Fruit fly (Drosophila melanogaster): Measurements from ENCODE around the gene CG10428.

CG10428 gene

dm6 chr2L:18947515-18947998 lies 1.1 kb upstream of the CG10428 start (continued):
- TF ChIP-seq Bgb (GFP tag; IDR thresholded peaks at IDR 0.05; ENCODE audit: partially characterized antibody): 0 out of 2 replicates have a peak, but pooled peaks have one; percentile 18
- TF ChIP-seq nerfin-2 (GFP tag; IDR thresholded peaks at IDR 0.05; ENCODE audit: partially characterized antibody): peak; percentile 44; the same call in 1 of the 2 replicates
- peak; percentile 33; the same call in 1 of the 2 replicates for TF ChIP-seq bbx (GFP tag; IDR thresholded peaks at IDR 0.05; ENCODE audit: partially characterized antibody)
- TF ChIP-seq sna (GFP tag; IDR thresholded peaks at IDR 0.05; ENCODE audit: partially characterized antibody): peak; percentile 64
- TF ChIP-seq Hey (tag; optimal IDR thresholded peaks at IDR 0.05): no peak
- no peak for TF ChIP-seq CG15269 (tag; optimal IDR thresholded peaks at IDR 0.05)
- TF ChIP-seq mld (GFP tag; IDR thresholded peaks at IDR 0.05; ENCODE audit: partially characterized antibody): no peak
- 0 out of 3 replicates have a peak, but pooled peaks have one; percentile 12 for TF ChIP-seq CG34224 (GFP tag; IDR thresholded peaks at IDR 0.05; ENCODE audit: partially characterized antibody)
- no peak for TF ChIP-seq CG11695 (GFP tag; IDR thresholded peaks at IDR 0.05)
- TF ChIP-seq CG8478 (optimal IDR thresholded peaks at IDR 0.05): peak; percentile 90
- TF ChIP-seq Dll (GFP tag; IDR thresholded peaks at IDR 0.05; ENCODE audit: partially characterized antibody): peak; percentile 50; the same call in 1 of the 4 replicates
- TF ChIP-seq Pdp1 (GFP tag; optimal IDR thresholded peaks at IDR 0.05): no peak
- no peak for TF ChIP-seq chinmo (GFP tag; IDR thresholded peaks at IDR 0.05; ENCODE audit: partially characterized antibody)
- peak; percentile 71; the same call in 1 of the 3 replicates for TF ChIP-seq z (GFP tag; IDR thresholded peaks at IDR 0.05)
- TF ChIP-seq Abd-B (GFP tag; optimal IDR thresholded peaks at IDR 0.05): no peak
- TF ChIP-seq CG14860 (GFP tag; IDR thresholded peaks at IDR 0.05; ENCODE audit: partially characterized antibody): peak; percentile 29; the same call in 1 of the 3 replicates

- TF ChIP-seq crol (GFP tag; IDR thresholded peaks at IDR 0.05): no peak
- peak; percentile 24 to 77 for TF ChIP-seq dpn (GFP tag; optimal IDR thresholded peaks at IDR 0.05)
- TF ChIP-seq sr (GFP tag; IDR thresholded peaks at IDR 0.05): no peak
- TF ChIP-seq Fer1 (GFP tag; optimal IDR thresholded peaks at IDR 0.05): peak; percentile 7
- no peak for TF ChIP-seq CG12236 (GFP tag; optimal IDR thresholded peaks at IDR 0.05)
- peak; percentile 40 for TF ChIP-seq ssp (GFP tag; IDR thresholded peaks at IDR 0.05)
- peak; percentile 47 for TF ChIP-seq Abd-B (GFP tag; optimal IDR thresholded peaks at IDR 0.05)
- TF ChIP-seq p53 (GFP tag; optimal IDR thresholded peaks at IDR 0.05): no peak
- no peak for TF ChIP-seq seq (GFP tag; IDR thresholded peaks at IDR 0.05)
- TF ChIP-seq NfI (GFP tag; optimal IDR thresholded peaks at IDR 0.05): peak; percentile 73
- TF ChIP-seq NK7.1 (GFP tag; optimal IDR thresholded peaks at IDR 0.05): no peak
- TF ChIP-seq Med (GFP tag): peak; percentile 56
- no peak for TF ChIP-seq TFAM (GFP tag; optimal IDR thresholded peaks at IDR 0.05)
- TF ChIP-seq Trl (optimal IDR thresholded peaks at IDR 0.05): no peak
- no peak for TF ChIP-seq Trl (GFP tag; optimal IDR thresholded peaks at IDR 0.05)
- peak; percentile 78 for TF ChIP-seq fd96Cb (tag; optimal IDR thresholded peaks at IDR 0.05)
- no peak for TF ChIP-seq CG12155 (GFP tag; optimal IDR thresholded peaks at IDR 0.05)
- TF ChIP-seq danr (GFP tag; IDR thresholded peaks at IDR 0.05): peak; percentile 43; the same call in 1 of the 2 replicates
- TF ChIP-seq peb (GFP tag; IDR thresholded peaks at IDR 0.05): peak; percentile 48; the same call in 1 of the 2 replicates
- no peak for TF ChIP-seq dati (GFP tag; IDR thresholded peaks at IDR 0.05)
- peak in 1 of 2 experiments; percentile 57 for TF ChIP-seq Eip74EF (GFP tag; optimal IDR thresholded peaks at IDR 0.05)
- TF ChIP-seq YL-1 (GFP tag; optimal IDR thresholded peaks at IDR 0.05): no peak
- peak; percentile 48 for TF ChIP-seq CG12942 (GFP tag; optimal IDR thresholded peaks at IDR 0.05)
- peak; percentile 2 for TF ChIP-seq fd64A (GFP tag; optimal IDR thresholded peaks at IDR 0.05)
- TF ChIP-seq CG12659 (GFP tag; optimal IDR thresholded peaks at IDR 0.05): peak; percentile 44
- TF ChIP-seq CG18476 (GFP tag; optimal IDR thresholded peaks at IDR 0.05): peak; percentile 2
- TF ChIP-seq kah (GFP tag; optimal IDR thresholded peaks at IDR 0.05): peak; percentile 18
- TF ChIP-seq CG33557 (GFP tag; optimal IDR thresholded peaks at IDR 0.05): peak; percentile 79
- TF ChIP-seq dysf (GFP tag; IDR thresholded peaks at IDR 0.05): peak; percentile 50; the same call in 1 of the 3 replicates
- TF ChIP-seq Mes4 (GFP tag; optimal IDR thresholded peaks at IDR 0.05): peak; percentile 36
- no peak for TF ChIP-seq stwl (tag; optimal IDR thresholded peaks at IDR 0.05)
- peak; percentile 41 for TF ChIP-seq CG10543 (GFP tag; optimal IDR thresholded peaks at IDR 0.05)
- TF ChIP-seq usp (GFP tag; optimal IDR thresholded peaks at IDR 0.05): no peak
Measured at dm6 chr2L:18948065-18948723, 490 bp upstream of the CG10428 start.
